Worm (Caenorhabditis elegans) whole organism, L4 larva: Measurements from ENCODE around the gene F22F1.2.

Experiments
- F26F4.8 ChIP-seq: fragments of 200-800 bp; sonication (Bioruptor generic); conservative IDR thresholded peaks from 2 replicates; pipeline ENCODE4 v1.3.6; 2022; ENCODE audit warnings: missing genetic modification characterization, missing compliant biosample characterization
- F44E2.7 ChIP-seq: fragments of 200-800 bp; sonication (Bioruptor generic); IDR thresholded peaks from 2 replicates; pipeline ENCODE4 v2.1.2; 2022; ENCODE audit warnings: missing genetic modification characterization, missing compliant biosample characterization
- T26A8.4 ChIP-seq: fragments of 200-800 bp; sonication (Bioruptor generic); IDR thresholded peaks from 2 replicates; pipeline ENCODE4 v1.3.6; 2022; ENCODE audit warnings: missing genetic modification characterization, missing compliant biosample characterization
- Y48G9A.11 ChIP-seq: fragments of 200-800 bp; sonication (Bioruptor generic); IDR thresholded peaks from 2 replicates; pipeline ENCODE4 v1.3.6; 2022; ENCODE audit warnings: missing genetic modification reagents, missing genetic modification characterization, missing compliant biosample characterization
- attf-4 ChIP-seq: sonication (generic microtip); optimal IDR thresholded peaks from 3 replicates; lab custom pipeline; 2017; ENCODE audit warnings: missing biosample characterization, missing genetic modification characterization
- ceh-20 ChIP-seq: fragments of 200-800 bp; sonication (Bioruptor generic); IDR thresholded peaks from 2 replicates; pipeline ENCODE4 v1.3.6; 2022; ENCODE audit warnings: missing genetic modification reagents, missing genetic modification characterization, missing compliant biosample characterization
- ceh-28 ChIP-seq: fragments of 150-350 bp; optimal IDR thresholded peaks from 2 replicates; lab custom pipeline; 2014; ENCODE audit warnings: missing biosample characterization, missing genetic modification reagents, missing genetic modification characterization
- ceh-32 ChIP-seq: sonication (generic microtip); optimal IDR thresholded peaks from 2 replicates; lab custom pipeline; 2016; ENCODE audit warnings: mild to moderate bottlenecking, missing genetic modification characterization, missing compliant biosample characterization; ENCODE audit not compliant: poor library complexity
- ceh-44 ChIP-seq: fragments of 200-800 bp; sonication (Bioruptor generic); IDR thresholded peaks from 2 replicates; pipeline ENCODE4 v1.3.6; 2022; ENCODE audit warnings: missing genetic modification reagents, missing genetic modification characterization, missing compliant biosample characterization
- ceh-62 ChIP-seq: sonication (generic microtip); optimal IDR thresholded peaks from 2 replicates; lab custom pipeline; 2017; ENCODE audit warnings: missing biosample characterization, missing genetic modification characterization
- ces-1 ChIP-seq: fragments of 150-350 bp; sonication (generic microtip); optimal IDR thresholded peaks from 4 replicates; lab custom pipeline; 2014; ENCODE audit warnings: missing biosample characterization, missing genetic modification reagents, missing genetic modification characterization
- daf-16 ChIP-seq, 3 experiments: sonication (generic microtip); optimal IDR thresholded peaks; 2 replicates each; lab custom pipeline; 2016 to 2017; ENCODE audit warnings: missing genetic modification characterization in 3 of 3, missing genetic modification reagents in 3 of 3, mild to moderate bottlenecking in 2 of 3, missing compliant biosample characterization in 2 of 3, missing biosample characterization in 1 of 3, moderate library complexity in 1 of 3
- daf-19 ChIP-seq: fragments of 200-800 bp; sonication (Bioruptor generic); conservative IDR thresholded peaks from 2 replicates; pipeline ENCODE4 v1.3.6; 2022; ENCODE audit warnings: missing genetic modification characterization, missing compliant biosample characterization
- daf-8 ChIP-seq: fragments of 200-800 bp; sonication (Bioruptor generic); IDR thresholded peaks from 2 replicates; pipeline ENCODE4 v1.3.6; 2022; ENCODE audit warnings: missing genetic modification characterization, missing compliant biosample characterization
- dmd-9 ChIP-seq: fragments of 200-800 bp; sonication (Bioruptor generic); IDR thresholded peaks from 2 replicates; pipeline ENCODE4 v1.3.6; 2022; ENCODE audit warnings: missing genetic modification reagents, missing genetic modification characterization, missing compliant biosample characterization
- dve-1 ChIP-seq: sonication (generic microtip); optimal IDR thresholded peaks from 2 replicates; lab custom pipeline; 2017; ENCODE audit warnings: antibody characterized with exemption, mild to moderate bottlenecking, missing genetic modification characterization, missing compliant biosample characterization; ENCODE audit not compliant: insufficient read depth
- fos-1 ChIP-seq: fragments of 150-350 bp; optimal IDR thresholded peaks from 2 replicates; lab custom pipeline; 2014; ENCODE audit warnings: missing biosample characterization, missing genetic modification characterization
- hlh-30 ChIP-seq: sonication (generic microtip); optimal IDR thresholded peaks from 2 replicates; lab custom pipeline; 2017; ENCODE audit warnings: antibody characterized with exemption, mild to moderate bottlenecking, missing genetic modification characterization, missing compliant biosample characterization; ENCODE audit not compliant: insufficient read depth
- hmg-1.1 ChIP-seq: fragments of 200-800 bp; sonication (Bioruptor generic); IDR thresholded peaks from 2 replicates; pipeline ENCODE4 v1.3.6; 2022; ENCODE audit warnings: missing genetic modification reagents, missing genetic modification characterization, missing compliant biosample characterization
- lim-7 ChIP-seq: fragments of 200-800 bp; sonication (Bioruptor generic); IDR thresholded peaks from 2 replicates; pipeline ENCODE4 v1.3.6; 2022; ENCODE audit warnings: missing genetic modification characterization, missing compliant biosample characterization
- lin-29 ChIP-seq: fragments of 200-800 bp; sonication (Bioruptor generic); IDR thresholded peaks from 2 replicates; pipeline ENCODE4 v1.3.6; 2022; ENCODE audit warnings: missing genetic modification reagents, missing genetic modification characterization, missing compliant biosample characterization
- lin-38 ChIP-seq: fragments of 200-800 bp; sonication (Bioruptor generic); IDR thresholded peaks from 2 replicates; pipeline ENCODE4 v1.3.6; 2022; ENCODE audit warnings: missing genetic modification reagents, missing genetic modification characterization, missing compliant biosample characterization
- lsy-2 ChIP-seq, 2 experiments: fragments of 150-350 bp in 1 of 2; sonication (generic microtip) in 1 of 2; optimal IDR thresholded peaks; 2 replicates each; lab custom pipeline; 2014 to 2017; ENCODE audit warnings: missing biosample characterization in 2 of 2, missing genetic modification characterization in 2 of 2
- mes-2 ChIP-seq: sonication (generic microtip); optimal IDR thresholded peaks from 2 replicates; lab custom pipeline; 2016; ENCODE audit warnings: missing genotype, mild to moderate bottlenecking, missing genetic modification characterization, missing compliant biosample characterization; ENCODE audit not compliant: poor library complexity, severe bottlenecking
- mxl-3 ChIP-seq: fragments of 200-800 bp; sonication (Bioruptor generic); optimal IDR thresholded peaks from 2 replicates; lab custom pipeline; 2018; ENCODE audit warnings: mild to moderate bottlenecking, missing genetic modification characterization, missing compliant biosample characterization
- nhr-111 ChIP-seq: fragments of 200-800 bp; sonication (Bioruptor generic); optimal IDR thresholded peaks from 2 replicates; lab custom pipeline; 2018; ENCODE audit warnings: mild to moderate bottlenecking, missing genetic modification characterization, missing compliant biosample characterization
- nhr-25 ChIP-seq: sonication (generic microtip); optimal IDR thresholded peaks from 2 replicates; lab custom pipeline; 2017; ENCODE audit warnings: missing genetic modification characterization, mild to moderate bottlenecking, missing compliant biosample characterization, antibody characterized with exemption, moderate library complexity, borderline replicate concordance; ENCODE audit not compliant: insufficient read depth
- nhr-48 ChIP-seq: sonication (generic microtip); optimal IDR thresholded peaks from 2 replicates; lab custom pipeline; 2016; ENCODE audit warnings: mild to moderate bottlenecking, missing genetic modification characterization, missing compliant biosample characterization
- nhr-6 ChIP-seq: fragments of 150-350 bp; optimal IDR thresholded peaks from 2 replicates; lab custom pipeline; 2014; ENCODE audit warnings: missing biosample characterization, missing genetic modification characterization
- nhr-76 ChIP-seq: fragments of 150-350 bp; optimal IDR thresholded peaks from 2 replicates; lab custom pipeline; 2014; ENCODE audit warnings: missing biosample characterization, missing genetic modification characterization
- php-3 ChIP-seq: fragments of 200-800 bp; sonication (Bioruptor generic); IDR thresholded peaks from 2 replicates; pipeline ENCODE4 v1.3.6; 2022; ENCODE audit warnings: missing genetic modification reagents, missing genetic modification characterization, missing compliant biosample characterization
- sdz-12 ChIP-seq: fragments of 200-800 bp; sonication (Bioruptor generic); optimal IDR thresholded peaks from 2 replicates; lab custom pipeline; 2018; ENCODE audit warnings: mild to moderate bottlenecking, missing genetic modification characterization, missing compliant biosample characterization
- skn-1 ChIP-seq: fragments of 150-350 bp; optimal IDR thresholded peaks from 2 replicates; lab custom pipeline; 2014; ENCODE audit warnings: missing biosample characterization, missing genetic modification characterization
- snpc-1.2 ChIP-seq: fragments of 200-800 bp; sonication (Bioruptor generic); IDR thresholded peaks from 2 replicates; pipeline ENCODE4 v1.3.6; 2022; ENCODE audit warnings: missing genetic modification reagents, missing genetic modification characterization, missing compliant biosample characterization
- spr-3 ChIP-seq: fragments of 200-800 bp; sonication (Bioruptor generic); optimal IDR thresholded peaks from 2 replicates; lab custom pipeline; 2018; ENCODE audit warnings: mild to moderate bottlenecking, missing genetic modification characterization, missing compliant biosample characterization
- tra-1 ChIP-seq: fragments of 200-800 bp; sonication (Bioruptor generic); IDR thresholded peaks from 2 replicates; pipeline ENCODE4 v1.3.6; 2022; ENCODE audit warnings: missing genetic modification reagents, missing genetic modification characterization, missing compliant biosample characterization
- unc-62 ChIP-seq, 3 experiments: fragments of 150-350 bp in 1 of 3; sonication (generic microtip); optimal IDR thresholded peaks in 2 of 3; peaks in 1 of 3; 1 replicate in 1 of 3; 2 replicates in 2 of 3; lab custom pipeline; 2014 to 2017; ENCODE audit warnings: missing biosample characterization in 3 of 3, missing genetic modification characterization in 3 of 3, missing genetic modification reagents in 3 of 3, missing genotype in 1 of 3
- vab-7 ChIP-seq: fragments of 200-800 bp; sonication (Bioruptor generic); IDR thresholded peaks from 2 replicates; pipeline ENCODE4 v1.3.6; 2022; ENCODE audit warnings: missing genetic modification reagents, missing genetic modification characterization, missing compliant biosample characterization
- zag-1 ChIP-seq: fragments of 150-350 bp; optimal IDR thresholded peaks from 2 replicates; lab custom pipeline; 2014; ENCODE audit warnings: missing biosample characterization, missing genetic modification characterization
- zfp-2 ChIP-seq: sonication (generic microtip); optimal IDR thresholded peaks from 2 replicates; lab custom pipeline; 2016; ENCODE audit warnings: mild to moderate bottlenecking, missing genetic modification characterization, missing compliant biosample characterization
- zfp-3 ChIP-seq: fragments of 200-800 bp; sonication (Bioruptor generic); conservative IDR thresholded peaks from 2 replicates; pipeline ENCODE4 v1.3.6; 2022; ENCODE audit warnings: missing genetic modification reagents, missing genetic modification characterization, missing compliant biosample characterization
- zip-2 ChIP-seq: fragments of 150-350 bp; optimal IDR thresholded peaks from 2 replicates; lab custom pipeline; 2014; ENCODE audit warnings: missing biosample characterization, missing genetic modification characterization

The F22F1.2 gene

DNA sequence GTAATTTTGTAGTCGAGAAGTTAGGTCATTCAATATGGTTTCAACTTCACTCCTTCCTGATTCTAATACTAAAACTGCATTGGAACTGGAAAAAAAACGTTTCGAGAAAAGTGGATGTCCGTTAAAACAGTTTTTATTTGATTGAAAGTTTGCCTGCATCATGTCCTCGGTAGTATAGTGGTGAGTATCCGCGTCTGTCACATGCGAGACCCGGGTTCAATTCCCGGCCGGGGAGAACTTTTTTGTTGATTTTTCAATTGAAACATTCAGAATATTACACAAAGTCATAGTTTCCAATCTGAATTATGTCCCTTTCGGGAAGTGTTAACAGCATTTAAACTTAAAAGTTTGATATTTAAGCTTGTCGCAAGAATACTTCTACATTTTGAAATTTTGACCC, 1.5 kb downstream of the F22F1.2 start (continued):
- TF ChIP-seq zip-2 (tag; lab: Kevin White, UChicago) (no peak), zfp-2 (tag; lab: Kevin White, UChicago) (no peak), hlh-30 (tag; lab: Kevin White, UChicago) (no peak), dmd-9 (GFP tag; lab: Robert Waterston, UW) (no peak), F44E2.7 (GFP tag; lab: Robert Waterston, UW) (no peak), lsy-2 (tag; optimal IDR thresholded peaks at IDR 0.05; lab: Kevin White, UChicago) (no peak), hmg-1.1 (GFP tag; lab: Robert Waterston, UW) (no peak), vab-7 (GFP tag; lab: Robert Waterston, UW) (peak; percentile 60), ceh-20 (GFP tag; lab: Robert Waterston, UW) (no peak), lin-38 (GFP tag; lab: Robert Waterston, UW) (no peak), nhr-6 (tag; lab: Kevin White, UChicago) (no peak), fos-1 (tag; lab: Kevin White, UChicago) (no peak), daf-19 (GFP tag; lab: Robert Waterston, UW) (0 out of 2 replicates have a peak, but pooled peaks have one; percentile 48), mes-2 (no peak), php-3 (GFP tag; lab: Robert Waterston, UW) (no peak), spr-3 (GFP tag; lab: Kevin White, UChicago) (no peak), ceh-32 (tag; lab: Kevin White, UChicago) (no peak), dve-1 (no peak), daf-8 (GFP tag; lab: Robert Waterston, UW) (no peak), sdz-12 (GFP tag; lab: Kevin White, UChicago) (no peak), ceh-62 (no peak), mxl-3 (GFP tag; lab: Kevin White, UChicago) (no peak), ceh-28 (tag; lab: Kevin White, UChicago) (no peak), nhr-48 (no peak), unc-62 (GFP tag; optimal IDR thresholded peaks at IDR 0.05 in 1 of 2; lab: Kevin White, UChicago) (no peak), unc-62 (tag; optimal IDR thresholded peaks at IDR 0.05; lab: Kevin White, UChicago) (no peak), daf-16 (GFP tag; optimal IDR thresholded peaks at IDR 0.05; lab: Kevin White, UChicago) (no peak), daf-16 (tag; optimal IDR thresholded peaks at IDR 0.05; lab: Kevin White, UChicago) (no peak), ceh-44 (GFP tag; lab: Robert Waterston, UW) (no peak), nhr-111 (no peak), ces-1 (no peak), lim-7 (peak; percentile 71; the same call in 1 of the 2 replicates), skn-1 (no peak), nhr-25 (tag; lab: Kevin White, UChicago) (no peak), nhr-76 (tag; lab: Kevin White, UChicago) (no peak)

DNA sequence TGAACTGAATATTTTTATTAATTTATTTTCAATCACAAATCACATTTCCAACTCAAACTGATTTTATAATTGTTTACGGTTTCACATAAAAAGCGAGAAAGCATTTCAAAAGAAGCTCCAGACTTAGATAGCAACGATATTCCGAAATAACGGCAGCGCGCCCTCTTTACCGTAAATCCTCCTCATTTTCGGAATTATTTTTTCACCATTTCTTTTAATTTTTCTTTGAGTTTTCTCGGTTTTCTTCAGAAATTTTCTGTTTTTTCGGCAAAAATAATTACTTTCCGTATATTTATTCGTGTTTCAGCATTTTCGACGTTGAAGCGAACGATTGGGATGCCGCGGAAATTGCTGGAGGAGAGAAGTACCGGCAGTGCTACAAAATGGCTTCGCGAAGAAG, 3.1 kb downstream of the F22F1.2 start, which contains the start of gene C02B8.1:
Gene C02B8.1, plus strand, starts transcription at position 301 of the 400 bp plus-strand sequence.
- TF ChIP-seq F26F4.8 (GFP tag; lab: Robert Waterston, UW) = no peak
- no peak for TF ChIP-seq zag-1
- 0 out of 2 replicates have a peak, but pooled peaks have one; percentile 16 for TF ChIP-seq Y48G9A.11

DNA sequence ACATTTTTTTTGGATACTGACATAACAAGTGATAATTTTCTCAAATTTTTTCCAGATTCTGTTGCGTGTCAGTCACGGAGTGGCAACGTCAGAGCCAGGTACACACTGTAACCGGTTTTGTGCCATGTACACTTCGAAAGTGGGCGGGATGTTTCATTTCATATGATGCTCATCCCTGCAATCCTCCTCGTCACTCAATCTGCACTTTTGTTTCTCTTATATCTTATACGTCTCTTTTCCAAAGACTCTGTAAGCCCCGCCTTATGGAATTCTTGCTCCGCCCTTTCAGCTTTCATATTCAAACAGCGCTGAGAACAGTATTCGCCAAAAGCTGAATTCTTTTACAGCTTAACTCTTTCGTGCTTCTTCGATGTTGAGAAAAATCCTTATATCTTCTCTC, 11.4 kb downstream of the F22F1.2 start, which contains the start of gene C02B8.3:
Gene C02B8.3, plus strand, starts transcription at position 301 of the 400 bp plus-strand sequence.
- TF ChIP-seq T26A8.4 (GFP tag; lab: Robert Waterston, UW) (no peak), attf-4 (tag; lab: Kevin White, UChicago) (no peak), zfp-3 (GFP tag; lab: Robert Waterston, UW) (no peak), vab-7 (GFP tag; lab: Robert Waterston, UW) (no peak), lin-29 (no peak), tra-1 (no peak), snpc-1.2 (GFP tag; lab: Robert Waterston, UW) (no peak), ceh-62 (no peak)
